Worm (Caenorhabditis elegans): ENCODE data around the gene F41E7.2.

- TF ChIP-seq hmbx-1 (tag; optimal IDR thresholded peaks at IDR 0.05) (no peak), ceh-13 (GFP tag; optimal IDR thresholded peaks at IDR 0.05) (no peak), F13C5.2 (tag; optimal IDR thresholded peaks at IDR 0.05) (no peak), aly-1 (tag; optimal IDR thresholded peaks at IDR 0.05) (no peak), tbx-11 (GFP tag; IDR thresholded peaks at IDR 0.05) (no peak), ama-1 (optimal IDR thresholded peaks at IDR 0.05) (no peak), flt-1 (GFP tag; IDR thresholded peaks at IDR 0.05) (no peak), ceh-36 (tag; optimal IDR thresholded peaks at IDR 0.05) (no peak), tra-4 (tag; optimal IDR thresholded peaks at IDR 0.05) (no peak), B0310.2 (tag; optimal IDR thresholded peaks at IDR 0.05) (no peak), scrt-1 (GFP tag; IDR thresholded peaks at IDR 0.05) (no peak), hmg-4 (GFP tag; optimal IDR thresholded peaks at IDR 0.05) (no peak)
Observed at ce11 chrX:10285634-10286033, 12.1 kb downstream of the F41E7.2 start, which contains the start of gene npr-6.

Measured in whole organism, early embryonic.